Fruit fly (Drosophila melanogaster): ENCODE data around the gene CG7059.

DNA sequence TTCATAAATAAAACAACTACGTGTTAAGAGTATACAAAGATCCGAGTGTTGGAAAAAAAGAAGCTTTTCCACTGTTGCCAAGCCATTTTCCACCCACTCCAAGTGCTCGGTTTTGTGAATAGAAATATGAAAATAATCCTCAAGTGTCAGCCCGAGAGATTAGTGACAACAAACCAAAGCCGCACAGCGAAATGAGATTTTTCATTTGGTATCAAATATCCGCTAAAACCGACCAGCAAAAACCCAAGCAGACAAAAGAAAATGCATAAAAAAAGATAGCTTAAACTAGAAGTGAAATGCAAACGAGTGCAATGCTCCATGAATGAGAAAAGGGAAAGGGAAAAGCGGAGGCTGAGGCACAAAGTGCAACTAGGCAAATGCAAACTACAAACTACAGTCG is 38.2 kb upstream of the CG7059 start, which contains the start of gene rdhB:
- TF ChIP-seq Sin3A (optimal IDR thresholded peaks at IDR 0.05) = no peak
- no peak for TF ChIP-seq Myc (optimal IDR thresholded peaks at IDR 0.05)
- TF ChIP-seq ttk (optimal IDR thresholded peaks at IDR 0.05) = no peak
- no peak for TF ChIP-seq psq (optimal IDR thresholded peaks at IDR 0.05)
- TF ChIP-seq insv (optimal IDR thresholded peaks at IDR 0.05) = no peak
- TF ChIP-seq h (optimal IDR thresholded peaks at IDR 0.05) = no peak
